Fruit fly (Drosophila melanogaster) whole organism, wandering third instar larva: ENCODE results near the gene CG32221.

Experiments
- CrebA ChIP-seq: fragments of 200-800 bp; sonication (Bioruptor generic); optimal IDR thresholded peaks from 2 replicates; lab custom pipeline; 2016; ENCODE audit warnings: missing biosample characterization, mild to moderate bottlenecking, missing genetic modification characterization, borderline replicate concordance
- Hr83 ChIP-seq: fragments of 200-300 bp; sonication (Bioruptor generic); optimal IDR thresholded peaks from 2 replicates; lab custom pipeline; 2016; ENCODE audit warnings: missing biosample characterization, mild to moderate bottlenecking, missing genetic modification characterization, moderate library complexity; ENCODE audit not compliant: poor library complexity, severe bottlenecking
- br ChIP-seq: fragments of 200-800 bp; sonication (Bioruptor generic); optimal IDR thresholded peaks from 2 replicates; lab custom pipeline; 2016; ENCODE audit warnings: missing biosample characterization, missing genetic modification characterization
- ey ChIP-seq: fragments of 200-800 bp; sonication (Bioruptor generic); optimal IDR thresholded peaks from 2 replicates; lab custom pipeline; 2016; ENCODE audit warnings: missing biosample characterization, missing genetic modification characterization
- h ChIP-seq: fragments of 200-800 bp; sonication (Bioruptor generic); optimal IDR thresholded peaks from 3 replicates; lab custom pipeline; 2016; ENCODE audit warnings: missing biosample characterization, mild to moderate bottlenecking, missing genetic modification characterization
- lola ChIP-seq: fragments of >200 bp; optimal IDR thresholded peaks from 2 replicates; lab custom pipeline; 2017; ENCODE audit warnings: missing biosample characterization, missing genetic modification characterization
- pan ChIP-seq: fragments of >200 bp; optimal IDR thresholded peaks from 2 replicates; lab custom pipeline; 2017
- psq ChIP-seq: fragments of 200-800 bp; sonication (Bioruptor generic); optimal IDR thresholded peaks from 3 replicates; lab custom pipeline; 2017; ENCODE audit warnings: missing biosample characterization, mild to moderate bottlenecking, missing genetic modification characterization, moderate library complexity
- sage ChIP-seq: fragments of 200-800 bp; sonication (Bioruptor generic); optimal IDR thresholded peaks from 2 replicates; lab custom pipeline; 2016; ENCODE audit warnings: missing biosample characterization, mild to moderate bottlenecking, missing genetic modification characterization
- sv ChIP-seq: fragments of 200-800 bp; sonication (Bioruptor generic); optimal IDR thresholded peaks from 3 replicates; lab custom pipeline; 2016; ENCODE audit warnings: missing biosample characterization, missing genetic modification characterization
- tai ChIP-seq: sonication (Bioruptor generic); optimal IDR thresholded peaks from 2 replicates; lab custom pipeline; 2016; ENCODE audit warnings: missing biosample characterization, missing genetic modification characterization

dm6 chr3L:19807521-19807920 is 26.9 kb upstream of the CG32221 start:
- no peak for TF ChIP-seq psq (GFP tag; lab: Kevin White, UChicago)
- no peak for TF ChIP-seq h (GFP tag; lab: Kevin White, UChicago)
- TF ChIP-seq lola (GFP tag; lab: Kevin White, UChicago), result no peak
- no peak for TF ChIP-seq CrebA
- TF ChIP-seq sage (GFP tag; lab: Kevin White, UChicago), result no peak
- no peak for TF ChIP-seq pan (lab: Kevin White, UChicago)
- TF ChIP-seq sv (GFP tag; lab: Kevin White, UChicago), result no peak
- TF ChIP-seq br, result no peak
- no peak for TF ChIP-seq ey (GFP tag; lab: Kevin White, UChicago)
- no peak for TF ChIP-seq tai (GFP tag; lab: Kevin White, UChicago)
- no peak for TF ChIP-seq Hr83 (GFP tag; lab: Kevin White, UChicago)
